Fruit fly (Drosophila melanogaster) Kc167 (cell line): ENCODE results near the gene Rph.

ENCODE experiments used
- Myc ChIP-seq: fragments of >200 bp; optimal IDR thresholded peaks from 2 replicates; lab custom pipeline; 2017; ENCODE audit warnings: missing external identifiers
- h ChIP-seq: fragments of >200 bp; optimal IDR thresholded peaks from 3 replicates; lab custom pipeline; 2018; ENCODE audit warnings: missing external identifiers
- insv ChIP-seq: fragments of >200 bp; optimal IDR thresholded peaks from 3 replicates; lab custom pipeline; 2018; ENCODE audit warnings: missing external identifiers
- ttk ChIP-seq: sonication (Bioruptor generic); optimal IDR thresholded peaks from 2 replicates; lab custom pipeline; 2017; ENCODE audit warnings: missing external identifiers

dm6 chrX:10744315-10744767, 13.1 kb downstream of the Rph start, which contains the start of gene ras:
- no peak for TF ChIP-seq Myc
- TF ChIP-seq insv (lab: Kevin White, UChicago): no peak
- no peak for TF ChIP-seq h (lab: Kevin White, UChicago)
- no peak for TF ChIP-seq ttk (lab: Kevin White, UChicago)
